Worm (Caenorhabditis elegans): ENCODE data around the gene K03B8.11.

ce11 chrV:11430823-11431222, 40.5 kb upstream of the K03B8.11 start:
- no peak for TF ChIP-seq klf-2 (GFP tag; conservative IDR thresholded peaks at IDR 0.05)
- TF ChIP-seq ztf-23 (GFP tag; IDR thresholded peaks at IDR 0.05) = no peak
- TF ChIP-seq cog-1 (tag; optimal IDR thresholded peaks at IDR 0.05) = no peak
- no peak for TF ChIP-seq T22C8.4 (GFP tag; IDR thresholded peaks at IDR 0.05)

Data from whole organism, midembryonic.